Fruit fly (Drosophila melanogaster): ENCODE data around the gene Mob3.

DNA sequence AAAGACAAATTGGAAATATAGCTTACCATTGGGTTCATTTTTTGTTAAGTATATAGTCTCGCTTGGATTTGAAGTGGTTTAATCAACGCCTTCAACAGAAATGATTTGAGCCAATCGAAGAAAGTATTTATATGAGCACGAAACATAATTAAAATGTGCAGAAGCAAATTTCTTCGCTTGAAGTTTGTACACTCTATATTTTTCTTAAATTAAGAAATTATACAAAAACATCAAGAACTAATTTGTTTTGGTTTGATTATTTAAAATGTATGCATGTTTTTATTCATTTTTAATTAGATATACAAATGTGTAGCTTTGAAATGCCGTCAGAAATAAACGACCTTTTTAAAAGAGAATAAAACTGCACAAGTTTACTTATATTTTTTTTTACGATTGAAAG is 36.8 kb downstream of the Mob3 start, which contains the start of gene CG13138:
- TF ChIP-seq pdm3 (GFP tag; optimal IDR thresholded peaks at IDR 0.05): no peak
- no peak for TF ChIP-seq eg (GFP tag; IDR thresholded peaks at IDR 0.05)
- no peak for TF ChIP-seq OdsH (GFP tag; optimal IDR thresholded peaks at IDR 0.05)
- TF ChIP-seq CG16779 (tag; optimal IDR thresholded peaks at IDR 0.05): no peak
- TF ChIP-seq CG1621 (tag; optimal IDR thresholded peaks at IDR 0.05): no peak
- TF ChIP-seq CG8119 (GFP tag; IDR thresholded peaks at IDR 0.05): no peak
- no peak for TF ChIP-seq Hr38 (GFP tag; optimal IDR thresholded peaks at IDR 0.05)
- TF ChIP-seq vri (GFP tag; optimal IDR thresholded peaks at IDR 0.05): no peak
- no peak for TF ChIP-seq fd59A (GFP tag; optimal IDR thresholded peaks at IDR 0.05)
